Worm (Caenorhabditis elegans) whole organism, early embryonic: ENCODE data around the gene rfl-1.

Source experiments
- B0310.2 ChIP-seq: sonication (generic microtip); optimal IDR thresholded peaks from 2 replicates; lab custom pipeline; 2016; ENCODE audit warnings: mild to moderate bottlenecking, missing genetic modification characterization, missing compliant biosample characterization
- F13C5.2 ChIP-seq: sonication (generic microtip); optimal IDR thresholded peaks from 2 replicates; lab custom pipeline; 2017; ENCODE audit warnings: mild to moderate bottlenecking, missing genetic modification characterization, inconsistent platforms, missing compliant biosample characterization
- aly-1 ChIP-seq: sonication (generic microtip); optimal IDR thresholded peaks from 2 replicates; lab custom pipeline; 2016; ENCODE audit warnings: missing genetic modification characterization, missing compliant biosample characterization
- ama-1 ChIP-seq: fragments of 150-350 bp; optimal IDR thresholded peaks from 2 replicates; lab custom pipeline; 2014
- ceh-13 ChIP-seq: fragments of 200-800 bp; sonication (Bioruptor generic); optimal IDR thresholded peaks from 2 replicates; lab custom pipeline; 2018; ENCODE audit warnings: mild to moderate bottlenecking, missing genetic modification characterization, missing compliant biosample characterization
- ceh-36 ChIP-seq: sonication (generic microtip); optimal IDR thresholded peaks from 2 replicates; lab custom pipeline; 2016; ENCODE audit warnings: missing genetic modification characterization, inconsistent platforms, missing compliant biosample characterization
- ets-7 ChIP-seq: sonication (generic microtip); optimal IDR thresholded peaks from 2 replicates; lab custom pipeline; 2016; ENCODE audit warnings: missing genotype, missing genetic modification characterization, missing compliant biosample characterization
- flt-1 ChIP-seq: fragments of 200-800 bp; sonication (Bioruptor generic); IDR thresholded peaks from 2 replicates; pipeline ENCODE4 v1.3.6; 2022; ENCODE audit warnings: missing genetic modification characterization, missing compliant biosample characterization
- hmbx-1 ChIP-seq: sonication (generic microtip); optimal IDR thresholded peaks from 2 replicates; lab custom pipeline; 2016; ENCODE audit warnings: mild to moderate bottlenecking, missing genetic modification characterization, missing compliant biosample characterization
- hmg-4 ChIP-seq: fragments of 200-800 bp; sonication (Bioruptor generic); optimal IDR thresholded peaks from 2 replicates; lab custom pipeline; 2018; ENCODE audit warnings: mild to moderate bottlenecking, missing genetic modification characterization, missing compliant biosample characterization
- hnd-1 ChIP-seq: sonication (generic microtip); optimal IDR thresholded peaks from 2 replicates; lab custom pipeline; 2016; ENCODE audit warnings: missing genetic modification characterization, missing compliant biosample characterization
- pes-1 ChIP-seq: fragments of 200-800 bp; sonication (Bioruptor generic); IDR thresholded peaks from 2 replicates; pipeline ENCODE4 v1.3.6; 2022; ENCODE audit warnings: missing genetic modification reagents, missing genetic modification characterization, missing compliant biosample characterization
- scrt-1 ChIP-seq: fragments of 200-800 bp; sonication (Bioruptor generic); IDR thresholded peaks from 2 replicates; pipeline ENCODE4 v1.3.6; 2022; ENCODE audit warnings: missing genetic modification characterization, missing compliant biosample characterization
- sea-1 ChIP-seq: fragments of 200-800 bp; sonication (Bioruptor generic); conservative IDR thresholded peaks from 2 replicates; pipeline ENCODE4 v1.3.6; 2022; ENCODE audit warnings: missing genetic modification characterization, missing compliant biosample characterization
- tbx-11 ChIP-seq: fragments of 200-800 bp; sonication (Bioruptor generic); IDR thresholded peaks from 2 replicates; pipeline ENCODE4 v1.3.6; 2022; ENCODE audit warnings: missing genetic modification characterization, missing compliant biosample characterization
- tbx-37 ChIP-seq: fragments of 200-800 bp; sonication (Bioruptor generic); conservative IDR thresholded peaks from 2 replicates; pipeline ENCODE4 v1.3.6; 2022; ENCODE audit warnings: missing genetic modification reagents, missing genetic modification characterization, missing compliant biosample characterization
- tra-4 ChIP-seq: sonication (generic microtip); optimal IDR thresholded peaks from 2 replicates; lab custom pipeline; 2017; ENCODE audit warnings: missing genetic modification characterization, missing compliant biosample characterization

Gene rfl-1

DNA sequence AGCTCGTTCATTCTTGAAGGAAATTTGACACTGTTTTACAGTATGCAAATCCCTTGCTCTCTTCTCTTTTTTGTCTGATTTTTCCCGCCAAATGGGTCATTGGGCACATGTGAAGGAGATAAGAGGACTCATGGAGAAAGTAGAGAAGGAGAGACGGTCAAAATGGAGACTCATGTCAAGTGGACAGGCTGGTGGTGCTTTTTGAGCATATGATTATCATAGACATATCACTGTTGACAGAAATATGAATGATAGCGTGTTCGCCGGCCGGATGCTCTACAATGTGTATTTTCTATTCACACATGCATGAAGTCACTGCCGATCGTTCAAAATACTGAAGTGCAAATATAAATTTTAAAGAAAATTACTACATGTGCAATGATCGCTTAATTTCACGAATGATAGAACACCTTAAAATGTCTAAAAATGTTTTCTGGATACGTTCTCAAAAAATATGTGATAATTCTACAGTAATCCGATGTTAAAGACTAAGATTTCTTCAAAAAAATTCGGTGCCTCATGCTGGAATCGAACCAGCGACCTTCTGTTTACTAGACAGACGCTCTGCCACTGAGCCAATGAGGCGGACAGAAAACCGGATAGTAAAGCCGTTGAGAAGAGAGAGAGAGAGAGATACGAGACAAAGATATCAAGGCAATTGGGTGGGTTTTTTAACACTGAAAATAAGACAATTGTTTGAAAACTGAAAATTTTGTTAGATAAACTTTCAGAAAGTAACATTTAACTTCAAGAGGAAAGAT lies 9.2 kb downstream of the rfl-1 start:
- TF ChIP-seq ceh-36 (peak; percentile 62), hnd-1 (tag; lab: Kevin White, UChicago) (peak; percentile 43), tbx-37 (GFP tag; lab: Robert Waterston, UW) (0 out of 2 replicates have a peak, but pooled peaks have one; percentile 41), scrt-1 (GFP tag; lab: Robert Waterston, UW) (peak; percentile 50; the same call in 1 of the 2 replicates), tra-4 (tag; lab: Kevin White, UChicago) (no peak), ama-1 (no peak), ceh-13 (peak; percentile 44), B0310.2 (tag; lab: Kevin White, UChicago) (no peak), sea-1 (GFP tag; lab: Robert Waterston, UW) (peak; percentile 61; the same call in 1 of the 2 replicates), hmg-4 (GFP tag; lab: Kevin White, UChicago) (peak; percentile 62), ets-7 (tag; lab: Kevin White, UChicago) (no peak), tbx-11 (peak; percentile 62), pes-1 (peak; percentile 85), aly-1 (tag; lab: Kevin White, UChicago) (peak; percentile 4), F13C5.2 (tag; lab: Kevin White, UChicago) (peak; percentile 14), hmbx-1 (tag; lab: Kevin White, UChicago) (peak; percentile 27), flt-1 (GFP tag; lab: Robert Waterston, UW) (peak; percentile 71)

DNA sequence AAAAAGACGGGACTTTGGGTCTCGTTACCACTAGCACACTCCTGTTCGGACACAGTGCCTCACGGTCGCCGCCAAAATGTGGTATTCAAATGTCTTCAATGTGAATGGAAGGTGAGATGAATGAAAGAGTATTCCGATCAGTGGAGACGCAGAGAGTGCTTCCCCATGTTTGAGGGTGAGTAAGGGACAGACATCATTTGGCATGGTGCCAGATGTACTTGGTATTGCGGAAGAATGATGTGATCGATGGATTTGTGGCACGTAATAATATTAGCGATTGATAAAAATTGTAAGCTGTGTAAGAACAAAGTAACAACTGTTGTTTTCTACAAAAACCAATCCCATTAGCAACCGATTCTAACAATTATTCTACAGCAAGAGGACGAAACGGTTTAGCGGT lies 11.1 kb downstream of the rfl-1 start:
- no peak for TF ChIP-seq scrt-1 (GFP tag; lab: Robert Waterston, UW)
- TF ChIP-seq pes-1: no peak
- TF ChIP-seq ama-1: no peak
- TF ChIP-seq ets-7 (tag; lab: Kevin White, UChicago): no peak
- TF ChIP-seq tra-4 (tag; lab: Kevin White, UChicago): no peak
- no peak for TF ChIP-seq hnd-1 (tag; lab: Kevin White, UChicago)
- no peak for TF ChIP-seq ceh-36
- no peak for TF ChIP-seq aly-1 (tag; lab: Kevin White, UChicago)

DNA sequence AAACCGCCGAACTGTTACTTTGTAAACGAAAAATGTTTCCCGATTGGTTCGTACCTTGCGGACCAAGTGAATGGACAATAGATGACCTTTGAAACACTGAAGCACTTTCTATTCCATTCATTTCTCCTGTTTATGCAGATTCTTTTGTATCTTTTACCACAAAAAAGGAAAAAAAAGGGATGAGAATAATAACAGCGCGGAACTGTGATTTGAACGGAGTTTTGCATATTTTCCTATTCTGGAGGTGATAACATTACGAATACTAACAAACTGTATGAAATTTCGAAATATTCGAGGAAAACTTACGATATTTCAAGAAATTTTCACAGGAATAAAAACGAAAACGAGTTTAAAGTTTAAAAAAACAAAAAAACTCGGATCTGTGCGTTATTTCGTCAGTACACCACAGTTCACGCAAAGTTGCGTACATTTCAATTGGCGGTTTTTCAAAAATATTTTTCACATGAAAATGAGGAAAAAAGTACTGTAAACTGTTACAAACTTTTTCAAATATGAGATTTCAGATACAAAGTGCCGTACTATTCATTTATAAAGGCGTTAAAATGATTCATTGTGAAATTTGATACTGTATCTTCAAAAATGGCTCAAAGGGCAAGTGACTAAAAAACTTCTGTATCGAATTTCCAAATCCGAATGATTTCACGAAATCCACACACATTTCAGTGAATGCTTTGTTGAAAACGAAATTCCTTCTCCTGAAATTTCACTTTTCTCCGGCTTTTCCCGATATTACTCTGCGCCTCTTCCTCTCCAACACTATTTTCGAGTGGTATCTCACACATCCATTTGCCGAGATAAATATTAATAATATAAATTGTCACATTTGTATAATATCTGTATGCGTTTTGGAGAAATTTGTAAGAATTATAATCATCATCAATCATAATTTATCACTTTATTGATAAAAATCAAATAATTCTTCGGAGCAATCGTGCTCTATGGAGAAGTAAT lies 13.5 kb downstream of the rfl-1 start:
- no peak for TF ChIP-seq ceh-36
- TF ChIP-seq pes-1: no peak
- no peak for TF ChIP-seq F13C5.2 (tag; lab: Kevin White, UChicago)
- no peak for TF ChIP-seq tbx-37 (GFP tag; lab: Robert Waterston, UW)
- TF ChIP-seq tra-4 (tag; lab: Kevin White, UChicago): no peak
- TF ChIP-seq hmg-4 (GFP tag; lab: Kevin White, UChicago): no peak
- no peak for TF ChIP-seq ceh-13
- TF ChIP-seq hnd-1 (tag; lab: Kevin White, UChicago): no peak
- TF ChIP-seq aly-1 (tag; lab: Kevin White, UChicago): no peak
- TF ChIP-seq B0310.2 (tag; lab: Kevin White, UChicago): no peak
- no peak for TF ChIP-seq sea-1 (GFP tag; lab: Robert Waterston, UW)
- no peak for TF ChIP-seq flt-1 (GFP tag; lab: Robert Waterston, UW)
- no peak for TF ChIP-seq tbx-11
- no peak for TF ChIP-seq ets-7 (tag; lab: Kevin White, UChicago)

DNA sequence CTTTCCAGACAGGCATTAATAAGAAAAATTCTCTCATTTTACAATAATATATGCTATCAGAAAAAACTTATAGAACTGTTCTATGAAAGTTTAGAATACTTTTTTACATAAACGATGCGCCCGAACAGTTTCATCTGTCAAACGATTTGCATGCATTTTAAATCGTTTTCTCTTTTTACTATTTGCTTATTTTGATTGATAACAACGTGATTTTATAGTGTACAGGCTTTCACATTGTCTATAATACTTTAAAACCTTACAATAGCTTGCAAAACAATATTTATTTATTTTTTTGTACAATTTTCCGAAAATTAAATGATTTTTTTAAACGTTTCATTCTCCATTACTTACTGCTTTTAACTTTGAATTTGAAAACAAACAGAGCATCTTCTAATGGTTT lies 24.6 kb downstream of the rfl-1 start, which contains the start of gene R01H2.7:
R01H2.7 (minus strand) TSS at position 101 of the 400 bp plus-strand sequence.
- no peak for TF ChIP-seq hmg-4 (GFP tag; lab: Kevin White, UChicago)
- no peak for TF ChIP-seq ets-7 (tag; lab: Kevin White, UChicago)
- no peak for TF ChIP-seq ceh-36
- no peak for TF ChIP-seq tbx-37 (GFP tag; lab: Robert Waterston, UW)
- no peak for TF ChIP-seq pes-1
- TF ChIP-seq hnd-1 (tag; lab: Kevin White, UChicago): no peak
- no peak for TF ChIP-seq flt-1 (GFP tag; lab: Robert Waterston, UW)
- no peak for TF ChIP-seq hmbx-1 (tag; lab: Kevin White, UChicago)
- no peak for TF ChIP-seq scrt-1 (GFP tag; lab: Robert Waterston, UW)
- TF ChIP-seq ceh-13: no peak
- TF ChIP-seq tbx-11: no peak
- no peak for TF ChIP-seq B0310.2 (tag; lab: Kevin White, UChicago)
- no peak for TF ChIP-seq ama-1
- TF ChIP-seq F13C5.2 (tag; lab: Kevin White, UChicago): no peak
- TF ChIP-seq tra-4 (tag; lab: Kevin White, UChicago): no peak
- no peak for TF ChIP-seq aly-1 (tag; lab: Kevin White, UChicago)
- no peak for TF ChIP-seq sea-1 (GFP tag; lab: Robert Waterston, UW)

DNA sequence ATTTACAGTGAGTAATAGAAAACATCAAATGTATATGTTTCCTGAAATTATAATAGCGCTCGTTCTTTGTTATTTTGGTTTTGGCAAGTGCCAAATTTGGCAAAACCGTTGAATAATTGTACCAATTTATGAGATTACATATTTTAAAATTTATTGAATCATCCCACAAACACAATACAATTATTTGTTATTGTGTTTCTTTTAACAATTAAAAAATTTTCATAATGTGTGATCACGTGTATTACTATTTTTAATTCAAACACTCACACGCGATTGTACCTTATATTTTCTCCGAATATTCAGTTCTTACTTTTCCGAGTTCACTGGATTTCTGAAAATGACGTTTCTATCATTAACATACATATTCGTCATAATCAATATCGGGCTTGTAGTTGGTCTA lies 35.2 kb downstream of the rfl-1 start, which contains the start of gene R01H2.2:
R01H2.2 (plus strand) TSS at position 301 of the 400 bp plus-strand sequence.
- TF ChIP-seq ceh-13 (no peak), tra-4 (tag; lab: Kevin White, UChicago) (no peak), hmbx-1 (tag; lab: Kevin White, UChicago) (no peak), scrt-1 (GFP tag; lab: Robert Waterston, UW) (no peak), ceh-36 (no peak), B0310.2 (tag; lab: Kevin White, UChicago) (no peak), flt-1 (GFP tag; lab: Robert Waterston, UW) (no peak), hmg-4 (GFP tag; lab: Kevin White, UChicago) (no peak)

DNA sequence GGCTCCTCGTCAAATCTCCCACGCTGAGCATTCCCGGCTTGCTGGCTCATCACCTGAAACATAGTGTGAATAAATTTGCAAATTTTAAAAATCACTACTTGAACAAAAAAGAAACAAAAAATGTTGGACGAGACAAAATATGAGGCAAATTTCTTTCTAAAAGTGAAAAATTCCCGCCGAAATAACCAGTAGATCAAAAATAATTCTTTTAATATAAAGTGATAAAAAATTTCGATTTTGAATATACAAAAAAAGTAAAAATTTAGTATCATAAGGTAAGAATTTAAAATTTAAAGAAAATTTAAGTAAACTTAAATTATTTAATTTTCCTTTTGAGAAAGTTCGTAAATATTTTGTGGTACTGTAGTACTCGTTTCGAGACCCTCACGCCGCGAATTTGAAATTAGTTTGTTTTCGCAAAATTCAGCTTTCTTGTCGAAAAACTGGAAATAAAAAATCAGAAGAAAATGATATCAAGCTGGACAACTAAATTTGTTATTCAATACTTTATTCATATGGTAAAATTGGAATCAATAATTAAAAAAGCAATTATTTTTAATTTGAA lies 39.6 kb downstream of the rfl-1 start, which contains the start of gene egg-2:
egg-2 (minus strand) TSS at position 53 of the 565 bp plus-strand sequence.
- no peak for TF ChIP-seq hnd-1 (tag; lab: Kevin White, UChicago)
